Worm (Caenorhabditis elegans): ENCODE results near the gene dos-1.

DNA sequence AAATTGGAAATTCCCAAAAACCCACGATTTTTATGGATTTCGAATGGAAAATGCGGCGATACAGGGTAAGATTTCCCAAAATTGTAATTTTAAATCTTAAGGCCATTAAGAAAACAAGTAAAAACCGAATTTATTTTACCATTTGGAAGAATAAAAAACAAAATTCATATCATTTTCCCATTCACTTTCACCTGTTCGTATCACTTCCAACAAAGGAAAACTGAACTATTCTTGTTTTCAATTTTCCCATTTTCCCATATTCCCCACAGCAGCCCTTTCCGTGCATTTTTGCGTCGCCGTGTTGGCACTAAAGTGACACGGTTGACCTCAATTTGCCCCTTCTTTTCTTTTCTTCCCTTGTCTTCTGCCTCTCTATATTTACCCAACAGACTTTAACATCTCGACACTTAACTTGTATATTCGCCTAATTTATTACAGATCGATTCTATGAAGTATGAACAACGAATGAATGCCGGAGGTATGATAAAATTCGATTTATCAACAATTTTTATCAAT is 22.1 kb downstream of the dos-1 start, which contains the start of gene sec-16A.1:
- TF ChIP-seq lin-35 (GFP tag; optimal IDR thresholded peaks at IDR 0.05) (no peak), F49E8.2 (tag; optimal IDR thresholded peaks at IDR 0.05; ENCODE audit: insufficient read depth) (no peak), unc-62 (GFP tag; optimal IDR thresholded peaks at IDR 0.05) (no peak), die-1 (tag; optimal IDR thresholded peaks at IDR 0.05) (no peak), sea-2 (GFP tag; IDR thresholded peaks at IDR 0.05) (no peak), ceh-58 (GFP tag; IDR thresholded peaks at IDR 0.05) (no peak), ztf-3 (GFP tag; optimal IDR thresholded peaks at IDR 0.05) (no peak), D2030.7 (GFP tag; IDR thresholded peaks at IDR 0.05) (no peak), B0019.2 (GFP tag; conservative IDR thresholded peaks at IDR 0.05) (no peak), Y79H2A.3 (GFP tag; conservative IDR thresholded peaks at IDR 0.05) (no peak), dpl-1 (GFP tag; optimal IDR thresholded peaks at IDR 0.05) (no peak)

Measured in whole organism, young adult.